Fruit fly (Drosophila melanogaster): ENCODE measurements around the gene GAPcenA.

GAPcenA gene

DNA sequence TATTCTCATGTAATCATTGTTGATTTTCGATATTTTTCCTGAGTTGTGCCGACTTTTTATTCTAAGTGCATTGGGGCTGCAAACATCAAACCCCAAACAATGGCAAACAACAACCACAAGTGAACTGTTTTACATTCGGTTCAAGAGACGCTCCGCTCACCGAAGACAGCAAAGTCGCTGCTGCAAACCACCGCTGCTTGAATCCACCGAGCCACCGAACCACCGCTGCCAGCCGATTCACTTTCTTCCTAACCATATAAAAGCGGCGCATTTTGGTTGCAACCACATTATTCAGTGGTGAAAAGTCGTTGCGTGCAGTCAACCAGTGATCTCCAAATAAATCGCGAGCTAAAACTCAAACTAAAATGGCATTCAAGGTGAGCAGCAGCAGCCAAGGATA lies 10.0 kb upstream of the GAPcenA start, which contains the start of gene Cpr66Cb:
TSS of gene Cpr66Cb (plus strand) at position 301 of the 400 bp plus-strand sequence.
- TF ChIP-seq fd85E (GFP tag; optimal IDR thresholded peaks at IDR 0.05) (no peak), CG16779 (tag; optimal IDR thresholded peaks at IDR 0.05) (no peak), OdsH (GFP tag; optimal IDR thresholded peaks at IDR 0.05) (no peak), CG3032 (tag; optimal IDR thresholded peaks at IDR 0.05) (no peak), Lpt (GFP tag; optimal IDR thresholded peaks at IDR 0.05) (peak; percentile 7), dsx (GFP tag; optimal IDR thresholded peaks at IDR 0.05; ENCODE audit: poor library complexity, severe bottlenecking) (no peak), achi (GFP tag; optimal IDR thresholded peaks at IDR 0.05) (no peak), spab (GFP tag; optimal IDR thresholded peaks at IDR 0.05) (no peak), CG15336 (GFP tag; IDR thresholded peaks at IDR 0.05) (no peak), topi (GFP tag; optimal IDR thresholded peaks at IDR 0.05) (no peak), CG32006 (GFP tag; optimal IDR thresholded peaks at IDR 0.05) (peak; percentile 53), eg (GFP tag; IDR thresholded peaks at IDR 0.05) (0 out of 3 replicates have a peak, but pooled peaks have one; percentile 16), CG6276 (GFP tag; optimal IDR thresholded peaks at IDR 0.05) (no peak), Ets21C (GFP tag; optimal IDR thresholded peaks at IDR 0.05) (no peak), Sox15 (GFP tag; optimal IDR thresholded peaks at IDR 0.05) (no peak), CG10631 (GFP tag; optimal IDR thresholded peaks at IDR 0.05) (no peak), Sox102F (GFP tag; optimal IDR thresholded peaks at IDR 0.05) (no peak), Hr4 (GFP tag; optimal IDR thresholded peaks at IDR 0.05) (no peak), CG7368 (GFP tag; optimal IDR thresholded peaks at IDR 0.05) (no peak), CG8119 (GFP tag; IDR thresholded peaks at IDR 0.05) (no peak), CG11762 (GFP tag; optimal IDR thresholded peaks at IDR 0.05; ENCODE audit: insufficient read depth) (no peak), CG6792 (GFP tag; optimal IDR thresholded peaks at IDR 0.05) (no peak), acj6 (GFP tag; optimal IDR thresholded peaks at IDR 0.05) (no peak), Sox14 (GFP tag; optimal IDR thresholded peaks at IDR 0.05) (no peak), fd59A (GFP tag; optimal IDR thresholded peaks at IDR 0.05) (no peak)

dm6 chr3L:8338921-8339320 lies 7.4 kb upstream of the GAPcenA start, which contains the start of gene Pex2:
Gene Pex2 (plus strand): TSS chr3L:8339051.
- TF ChIP-seq Sox102F (GFP tag; optimal IDR thresholded peaks at IDR 0.05), result no peak
- peak; percentile 75 for TF ChIP-seq fkh (GFP tag; optimal IDR thresholded peaks at IDR 0.05)
- peak; percentile 27 for TF ChIP-seq Met (GFP tag; optimal IDR thresholded peaks at IDR 0.05)
- peak; percentile 98 for TF ChIP-seq svp (GFP tag)
- TF ChIP-seq achi (GFP tag; optimal IDR thresholded peaks at IDR 0.05), result no peak
- peak; percentile 52 for TF ChIP-seq CG6808 (GFP tag; optimal IDR thresholded peaks at IDR 0.05)
- no peak for TF ChIP-seq Sox14 (GFP tag; optimal IDR thresholded peaks at IDR 0.05)
- no peak for TF ChIP-seq fd85E (GFP tag; optimal IDR thresholded peaks at IDR 0.05)
- no peak for TF ChIP-seq dac (GFP tag; optimal IDR thresholded peaks at IDR 0.05)
- TF ChIP-seq CG8319 (GFP tag; optimal IDR thresholded peaks at IDR 0.05), result no peak
- peak; percentile 23 for TF ChIP-seq CG3919 (GFP tag; optimal IDR thresholded peaks at IDR 0.05)
- peak; percentile 79 for TF ChIP-seq Eip78C (GFP tag)
- TF ChIP-seq CG8119 (GFP tag; IDR thresholded peaks at IDR 0.05), result no peak
- no peak for TF ChIP-seq eg (GFP tag; IDR thresholded peaks at IDR 0.05)
- peak; percentile 8 for TF ChIP-seq CG16779 (tag; optimal IDR thresholded peaks at IDR 0.05)
- TF ChIP-seq Lpt (GFP tag; optimal IDR thresholded peaks at IDR 0.05), result no peak

- peak; percentile 63 for TF ChIP-seq CG3919 (GFP tag; optimal IDR thresholded peaks at IDR 0.05)
- peak; percentile 57 for TF ChIP-seq net (GFP tag; optimal IDR thresholded peaks at IDR 0.05)
- TF ChIP-seq CG6792 (GFP tag; optimal IDR thresholded peaks at IDR 0.05), result peak; percentile 45
- TF ChIP-seq CG31627 (GFP tag; optimal IDR thresholded peaks at IDR 0.05), result peak; percentile 74
- TF ChIP-seq Met (GFP tag; optimal IDR thresholded peaks at IDR 0.05), result no peak
- TF ChIP-seq fd85E (GFP tag; optimal IDR thresholded peaks at IDR 0.05), result no peak
- TF ChIP-seq Smox (GFP tag; optimal IDR thresholded peaks at IDR 0.05), result peak; percentile 49
- TF ChIP-seq eg (GFP tag; IDR thresholded peaks at IDR 0.05), result no peak
- peak; percentile 39; the same call in 1 of the 2 replicates for TF ChIP-seq CG15336 (GFP tag; IDR thresholded peaks at IDR 0.05)
- peak; percentile 73 for TF ChIP-seq Hr39 (GFP tag; optimal IDR thresholded peaks at IDR 0.05)
- TF ChIP-seq CG8632 (GFP tag; optimal IDR thresholded peaks at IDR 0.05), result peak; percentile 9
- peak; percentile 69 for TF ChIP-seq Sox102F (GFP tag; optimal IDR thresholded peaks at IDR 0.05)
- TF ChIP-seq Eip75B (GFP tag; optimal IDR thresholded peaks at IDR 0.05), result peak; percentile 74
- peak; percentile 67 for TF ChIP-seq topi (GFP tag; optimal IDR thresholded peaks at IDR 0.05)
- TF ChIP-seq svp (GFP tag), result peak; percentile 85
- peak; percentile 63 for TF ChIP-seq pdm3 (GFP tag; optimal IDR thresholded peaks at IDR 0.05)
- peak in 1 of 2 experiments; percentile 47 for TF ChIP-seq ss (GFP tag; optimal IDR thresholded peaks at IDR 0.05)
- TF ChIP-seq CG16779 (tag; optimal IDR thresholded peaks at IDR 0.05), result no peak
- peak; percentile 30 for TF ChIP-seq CG32006 (GFP tag; optimal IDR thresholded peaks at IDR 0.05)
- peak; percentile 7 for TF ChIP-seq CG1621 (tag; optimal IDR thresholded peaks at IDR 0.05)
- TF ChIP-seq CG8119 (GFP tag; IDR thresholded peaks at IDR 0.05), result 0 out of 3 replicates have a peak, but pooled peaks have one; percentile 16
- TF ChIP-seq Eip78C (GFP tag), result peak; percentile 85
- TF ChIP-seq CG10631 (GFP tag; optimal IDR thresholded peaks at IDR 0.05), result peak; percentile 68
- no peak for TF ChIP-seq fd59A (GFP tag; optimal IDR thresholded peaks at IDR 0.05)
- no peak for TF ChIP-seq dsx (GFP tag; optimal IDR thresholded peaks at IDR 0.05; ENCODE audit: poor library complexity, severe bottlenecking)
- no peak for TF ChIP-seq spab (GFP tag; optimal IDR thresholded peaks at IDR 0.05)
- TF ChIP-seq Sox14 (GFP tag; optimal IDR thresholded peaks at IDR 0.05), result peak; percentile 95
- peak; percentile 74 for TF ChIP-seq lz (GFP tag; optimal IDR thresholded peaks at IDR 0.05)
Measured at dm6 chr3L:8340264-8341095, 5.9 kb upstream of the GAPcenA start, which contains the start of the genes Prim1 and CG7083. Gene Prim1 (plus strand): TSS chr3L:8340314. Gene CG7083 (plus strand): TSS chr3L:8340785.
